Fruit fly (Drosophila melanogaster): ENCODE measurements around the gene CG32264.

Gene CG32264

dm6 chr3L:3802677-3803076 is 3.6 kb downstream of the CG32264 start (continued):
- peak; percentile 26 for TF ChIP-seq CG13123 (GFP tag; optimal IDR thresholded peaks at IDR 0.05)
- TF ChIP-seq toy (GFP tag; IDR thresholded peaks at IDR 0.05): peak; percentile 50
- TF ChIP-seq CG8359 (GFP tag; optimal IDR thresholded peaks at IDR 0.05; ENCODE audit: borderline replicate concordance): no peak
- peak; percentile 60 for TF ChIP-seq Abd-B (GFP tag; optimal IDR thresholded peaks at IDR 0.05)
- TF ChIP-seq CG11696 (GFP tag; IDR thresholded peaks at IDR 0.05): peak; percentile 67
- TF ChIP-seq chinmo (GFP tag; IDR thresholded peaks at IDR 0.05; ENCODE audit: partially characterized antibody): no peak
- TF ChIP-seq CG2712 (tag; optimal IDR thresholded peaks at IDR 0.05): peak; percentile 60
- TF ChIP-seq CG30020 (tag; optimal IDR thresholded peaks at IDR 0.05): no peak
- no peak for TF ChIP-seq sqz (GFP tag; optimal IDR thresholded peaks at IDR 0.05)
- peak; percentile 50 for TF ChIP-seq pum (GFP tag; optimal IDR thresholded peaks at IDR 0.05)
- peak; percentile 66; the same call in 1 of the 2 replicates for TF ChIP-seq chm (GFP tag; IDR thresholded peaks at IDR 0.05)
- peak; percentile 24 for TF ChIP-seq CG31365 (tag; optimal IDR thresholded peaks at IDR 0.05)
- TF ChIP-seq CG13424 (tag; optimal IDR thresholded peaks at IDR 0.05): peak; percentile 80
- peak; percentile 34 for TF ChIP-seq mirr (GFP tag; optimal IDR thresholded peaks at IDR 0.05)
- peak; percentile 59 for TF ChIP-seq CG6272 (GFP tag; IDR thresholded peaks at IDR 0.05)
- peak; percentile 73 for TF ChIP-seq CG30403 (GFP tag; optimal IDR thresholded peaks at IDR 0.05)
- peak; percentile 63 for TF ChIP-seq bab2 (GFP tag; optimal IDR thresholded peaks at IDR 0.05)
- TF ChIP-seq ewg (GFP tag; optimal IDR thresholded peaks at IDR 0.05): peak; percentile 48
- no peak for TF ChIP-seq stwl (tag; optimal IDR thresholded peaks at IDR 0.05)
- no peak for TF ChIP-seq amos (GFP tag; IDR thresholded peaks at IDR 0.05; ENCODE audit: partially characterized antibody)
- TF ChIP-seq Usf (GFP tag; optimal IDR thresholded peaks at IDR 0.05): no peak
- TF ChIP-seq Hey (tag; optimal IDR thresholded peaks at IDR 0.05): peak; percentile 69
- TF ChIP-seq CG12659 (GFP tag; optimal IDR thresholded peaks at IDR 0.05): peak; percentile 81
- TF ChIP-seq CG14441 (GFP tag; IDR thresholded peaks at IDR 0.05): peak; percentile 82
- no peak for TF ChIP-seq sc (optimal IDR thresholded peaks at IDR 0.05)
- peak; percentile 3 for TF ChIP-seq sc (GFP tag; optimal IDR thresholded peaks at IDR 0.05)
- TF ChIP-seq CG15073 (GFP tag; optimal IDR thresholded peaks at IDR 0.05): no peak
- TF ChIP-seq CG3726 (GFP tag; IDR thresholded peaks at IDR 0.05): no peak
- TF ChIP-seq Doc3 (GFP tag; IDR thresholded peaks at IDR 0.05; ENCODE audit: partially characterized antibody): no peak
- 0 out of 2 replicates have a peak, but pooled peaks have one; percentile 16 for TF ChIP-seq CG4360 (GFP tag; IDR thresholded peaks at IDR 0.05)
- peak; percentile 86 for TF ChIP-seq HmgZ (tag; optimal IDR thresholded peaks at IDR 0.05)
- TF ChIP-seq croc (GFP tag; conservative IDR thresholded peaks at IDR 0.05): peak; percentile 24; the same call in 1 of the 3 replicates
- peak; percentile 65 for TF ChIP-seq scrt (GFP tag; optimal IDR thresholded peaks at IDR 0.05)
- TF ChIP-seq run (tag; optimal IDR thresholded peaks at IDR 0.05): no peak
- TF ChIP-seq en (GFP tag; optimal IDR thresholded peaks at IDR 0.05): no peak
- peak; percentile 58 for TF ChIP-seq Rx (GFP tag; IDR thresholded peaks at IDR 0.05)
- peak; percentile 76 for TF ChIP-seq gem (tag; optimal IDR thresholded peaks at IDR 0.05)
- TF ChIP-seq sim (GFP tag; IDR thresholded peaks at IDR 0.05): 0 out of 2 replicates have a peak, but pooled peaks have one; percentile 13
- TF ChIP-seq kah (GFP tag; optimal IDR thresholded peaks at IDR 0.05): no peak
- TF ChIP-seq HLH4C (GFP tag; IDR thresholded peaks at IDR 0.05; ENCODE audit: partially characterized antibody): no peak
- TF ChIP-seq Sry-β (GFP tag; optimal IDR thresholded peaks at IDR 0.05): no peak
- TF ChIP-seq klu (GFP tag; IDR thresholded peaks at IDR 0.05): peak; percentile 66
- TF ChIP-seq CG4404 (GFP tag; IDR thresholded peaks at IDR 0.05): peak; percentile 58
- peak; percentile 45 for TF ChIP-seq slou (GFP tag; optimal IDR thresholded peaks at IDR 0.05)
- peak; percentile 89 for TF ChIP-seq abd-A (tag; optimal IDR thresholded peaks at IDR 0.05)
- no peak for TF ChIP-seq zen2 (GFP tag; IDR thresholded peaks at IDR 0.05; ENCODE audit: partially characterized antibody)
- TF ChIP-seq oc (tag; optimal IDR thresholded peaks at IDR 0.05): no peak
- TF ChIP-seq shn (GFP tag; optimal IDR thresholded peaks at IDR 0.05): peak; percentile 70
- no peak for TF ChIP-seq Spps (tag; optimal IDR thresholded peaks at IDR 0.05)
- TF ChIP-seq Antp (GFP tag; optimal IDR thresholded peaks at IDR 0.05): peak; percentile 77
- peak; percentile 51 for TF ChIP-seq NC2α (GFP tag; optimal IDR thresholded peaks at IDR 0.05)
